Fruit fly (Drosophila melanogaster) whole organism, embryonic: ENCODE data around the gene CG13622.

Experiments
- Antp ChIP-seq: fragments of 200-800 bp; sonication (Bioruptor generic); optimal IDR thresholded peaks from 3 replicates; lab custom pipeline; 2016; ENCODE audit warnings: missing biosample characterization, missing genetic modification characterization
- Atf3 ChIP-seq: fragments of 200-800 bp; sonication (Bioruptor generic); optimal IDR thresholded peaks from 3 replicates; lab custom pipeline; 2016; ENCODE audit warnings: missing biosample characterization, missing genetic modification characterization
- CG10147 ChIP-seq: fragments of 200-800 bp; sonication (Bioruptor generic); optimal IDR thresholded peaks from 2 replicates; lab custom pipeline; 2019; ENCODE audit warnings: missing biosample characterization, mild to moderate bottlenecking, missing genetic modification characterization, moderate library complexity
- CG10431 ChIP-seq: fragments of 200-800 bp; sonication (Bioruptor generic); optimal IDR thresholded peaks from 3 replicates; lab custom pipeline; 2018; ENCODE audit warnings: missing biosample characterization, mild to moderate bottlenecking, missing genetic modification characterization
- CG10565 ChIP-seq: fragments of 200-800 bp; sonication (Bioruptor generic); optimal IDR thresholded peaks from 3 replicates; lab custom pipeline; 2016; ENCODE audit warnings: missing biosample characterization, mild to moderate bottlenecking, missing genetic modification characterization
- CG11560 ChIP-seq: fragments of 200-800 bp; sonication (Bioruptor generic); IDR thresholded peaks from 3 replicates; pipeline ENCODE4 v1.3.6; 2022; ENCODE audit warnings: missing biosample characterization, missing genetic modification characterization
- CG11696 ChIP-seq: fragments of 200-800 bp; sonication (Bioruptor generic); IDR thresholded peaks from 2 replicates; pipeline ENCODE4 v1.3.6; 2022; ENCODE audit warnings: missing biosample characterization, missing genetic modification characterization
- CG12299 ChIP-seq: fragments of 200-800 bp; sonication (Bioruptor generic); optimal IDR thresholded peaks from 2 replicates; lab custom pipeline; 2018; ENCODE audit warnings: missing biosample characterization, mild to moderate bottlenecking, missing genetic modification characterization
- CG12942 ChIP-seq: fragments of 200-800 bp; sonication (Bioruptor generic); optimal IDR thresholded peaks from 3 replicates; lab custom pipeline; 2016; ENCODE audit warnings: missing biosample characterization, missing genetic modification characterization
- CG13287 ChIP-seq: fragments of 200-800 bp; sonication (Bioruptor generic); IDR thresholded peaks from 2 replicates; pipeline ENCODE4 v1.3.6; 2022; ENCODE audit warnings: missing biosample characterization, missing genetic modification characterization; ENCODE audit not compliant: partially characterized antibody
- CG13296 ChIP-seq: fragments of 200-800 bp; sonication (Bioruptor generic); optimal IDR thresholded peaks from 3 replicates; lab custom pipeline; 2018; ENCODE audit warnings: missing biosample characterization, mild to moderate bottlenecking, missing genetic modification characterization
- CG13624 ChIP-seq: fragments of 200-800 bp; sonication (Bioruptor generic); optimal IDR thresholded peaks from 2 replicates; lab custom pipeline; 2016; ENCODE audit warnings: missing biosample characterization, missing genetic modification characterization
- CG15011 ChIP-seq: fragments of 200-800 bp; sonication (Bioruptor generic); optimal IDR thresholded peaks from 3 replicates; lab custom pipeline; 2018; ENCODE audit warnings: missing biosample characterization, mild to moderate bottlenecking, missing genetic modification characterization
- CG18476 ChIP-seq: fragments of 200-800 bp; sonication (Bioruptor generic); optimal IDR thresholded peaks from 2 replicates; lab custom pipeline; 2016; ENCODE audit warnings: missing biosample characterization, mild to moderate bottlenecking, missing genetic modification characterization
- CG2199 ChIP-seq: fragments of 200-800 bp; sonication (Bioruptor generic); IDR thresholded peaks from 3 replicates; pipeline ENCODE4 v1.3.6; 2022; ENCODE audit warnings: missing biosample characterization, missing genetic modification characterization
- CG31441 ChIP-seq: fragments of 200-800 bp; sonication (Bioruptor generic); IDR thresholded peaks from 2 replicates; pipeline ENCODE4 v1.3.6; 2022; ENCODE audit warnings: missing biosample characterization, missing genetic modification characterization
- CG42726 ChIP-seq: fragments of 200-800 bp; sonication (Bioruptor generic); IDR thresholded peaks from 2 replicates; pipeline ENCODE4 v1.3.6; 2022; ENCODE audit warnings: missing biosample characterization, missing genetic modification characterization; ENCODE audit not compliant: partially characterized antibody
- CG5245 ChIP-seq: fragments of 200-800 bp; sonication (Bioruptor generic); optimal IDR thresholded peaks from 3 replicates; lab custom pipeline; 2016; ENCODE audit warnings: missing biosample characterization, missing genetic modification characterization
- CG7556 ChIP-seq: fragments of 200-800 bp; sonication (Bioruptor generic); optimal IDR thresholded peaks from 2 replicates; lab custom pipeline; 2017; ENCODE audit warnings: missing biosample characterization, mild to moderate bottlenecking, missing genetic modification characterization
- CG7745 ChIP-seq: fragments of 200-800 bp; sonication (Bioruptor generic); optimal IDR thresholded peaks from 2 replicates; lab custom pipeline; 2018; ENCODE audit warnings: missing biosample characterization, mild to moderate bottlenecking, missing genetic modification characterization, moderate library complexity
- CG7928 ChIP-seq: fragments of 200-800 bp; sonication (Bioruptor generic); optimal IDR thresholded peaks from 2 replicates; lab custom pipeline; 2017; ENCODE audit warnings: missing biosample characterization, mild to moderate bottlenecking, missing genetic modification characterization
- CG8290 ChIP-seq, 3 experiments: fragments of 200-800 bp; sonication (Bioruptor generic); optimal IDR thresholded peaks; 2 replicates each; lab custom pipeline; 2016 to 2019; ENCODE audit warnings: missing biosample characterization in 3 of 3, missing genetic modification characterization in 3 of 3, mild to moderate bottlenecking in 2 of 3, moderate library complexity in 1 of 3
- CkIIα-i1 ChIP-seq: fragments of 200-800 bp; sonication (Bioruptor generic); IDR thresholded peaks from 2 replicates; pipeline ENCODE4 v1.3.6; 2022; ENCODE audit warnings: missing biosample characterization, missing genetic modification characterization
- Dp ChIP-seq: fragments of 200-800 bp; sonication (Bioruptor generic); optimal IDR thresholded peaks from 2 replicates; lab custom pipeline; 2018; ENCODE audit warnings: missing biosample characterization, mild to moderate bottlenecking, missing genetic modification characterization, moderate library complexity
- Drgx ChIP-seq: fragments of 200-800 bp; sonication (Bioruptor generic); IDR thresholded peaks from 2 replicates; pipeline ENCODE4 v1.3.6; 2022; ENCODE audit warnings: missing biosample characterization, missing genetic modification characterization
- Hey ChIP-seq: fragments of 200-800 bp; sonication (Bioruptor generic); optimal IDR thresholded peaks from 3 replicates; lab custom pipeline; 2018; ENCODE audit warnings: missing biosample characterization, mild to moderate bottlenecking, missing genetic modification characterization
- Kr ChIP-seq: fragments of 200-800 bp; sonication (Bioruptor generic); optimal IDR thresholded peaks from 2 replicates; lab custom pipeline; 2017; ENCODE audit warnings: missing biosample characterization, mild to moderate bottlenecking, missing genetic modification characterization
- Mad ChIP-seq: fragments of 200-800 bp; sonication (Bioruptor generic); optimal IDR thresholded peaks from 2 replicates; lab custom pipeline; 2016; ENCODE audit warnings: missing biosample characterization, missing genetic modification characterization
- Neu2 ChIP-seq: fragments of 200-800 bp; sonication (Bioruptor generic); optimal IDR thresholded peaks from 3 replicates; lab custom pipeline; 2016; ENCODE audit warnings: missing biosample characterization, missing genetic modification characterization, borderline replicate concordance
- Side ChIP-seq: fragments of 200-800 bp; sonication (Bioruptor generic); optimal IDR thresholded peaks from 2 replicates; lab custom pipeline; 2016; ENCODE audit warnings: missing biosample characterization, missing genetic modification characterization
- aop ChIP-seq: fragments of 200-800 bp; sonication (Bioruptor generic); IDR thresholded peaks from 2 replicates; pipeline ENCODE4 v1.3.6; 2022; ENCODE audit warnings: missing biosample characterization, missing genetic modification characterization
- br ChIP-seq: fragments of >200 bp; optimal IDR thresholded peaks from 2 replicates; lab custom pipeline; 2017
- cad ChIP-seq: fragments of >200 bp; optimal IDR thresholded peaks from 2 replicates; lab custom pipeline; 2017; ENCODE audit warnings: missing biosample characterization, missing genetic modification characterization
- chinmo ChIP-seq: fragments of 200-800 bp; sonication (Bioruptor generic); IDR thresholded peaks from 4 replicates; pipeline ENCODE4 v1.3.6; 2022; ENCODE audit warnings: missing biosample characterization, missing genetic modification characterization; ENCODE audit not compliant: partially characterized antibody
- crp ChIP-seq, 2 experiments: fragments of 200-800 bp; sonication (Bioruptor generic); optimal IDR thresholded peaks; 2 replicates in 1 of 2; 3 replicates in 1 of 2; lab custom pipeline; 2017; ENCODE audit warnings: missing biosample characterization in 2 of 2, missing genetic modification characterization in 2 of 2, mild to moderate bottlenecking in 1 of 2, moderate library complexity in 1 of 2
- da ChIP-seq: fragments of 200-800 bp; sonication (Bioruptor generic); optimal IDR thresholded peaks from 2 replicates; lab custom pipeline; 2016; ENCODE audit warnings: missing biosample characterization, missing genetic modification characterization
- dati ChIP-seq: fragments of 200-800 bp; sonication (Bioruptor generic); IDR thresholded peaks from 2 replicates; pipeline ENCODE4 v1.3.6; 2022; ENCODE audit warnings: missing biosample characterization, missing genetic modification characterization
- dimm ChIP-seq: fragments of 200-800 bp; sonication (Bioruptor generic); IDR thresholded peaks from 2 replicates; pipeline ENCODE4 v1.3.6; 2022; ENCODE audit warnings: missing biosample characterization, missing genetic modification characterization
- hkb ChIP-seq, 2 experiments: fragments of 200-800 bp in 1 of 2; fragments of >200 bp in 1 of 2; sonication (Bioruptor generic) in 1 of 2; IDR thresholded peaks in 1 of 2; optimal IDR thresholded peaks in 1 of 2; 2 replicates each; pipeline versions ENCODE4 v1.3.6 to Lab custom; 2017 to 2022; ENCODE audit warnings: missing biosample characterization in 1 of 2, missing genetic modification characterization in 1 of 2
- hth ChIP-seq: fragments of >200 bp; optimal IDR thresholded peaks from 2 replicates; lab custom pipeline; 2017; ENCODE audit warnings: inconsistent platforms
- insv ChIP-seq, 2 experiments: fragments of 200-800 bp; sonication (Bioruptor generic); optimal IDR thresholded peaks; 3 replicates each; lab custom pipeline; 2016 to 2018; ENCODE audit warnings: missing biosample characterization in 2 of 2, missing genetic modification characterization in 2 of 2
- odd ChIP-seq: fragments of 200-800 bp; sonication (Bioruptor generic); optimal IDR thresholded peaks from 2 replicates; lab custom pipeline; 2017; ENCODE audit warnings: missing biosample characterization, mild to moderate bottlenecking, missing genetic modification characterization
- org-1 ChIP-seq: fragments of 200-800 bp; sonication (Bioruptor generic); optimal IDR thresholded peaks from 2 replicates; lab custom pipeline; 2017; ENCODE audit warnings: missing biosample characterization, missing genetic modification characterization
- psq ChIP-seq: fragments of 200-800 bp; sonication (Bioruptor generic); optimal IDR thresholded peaks from 2 replicates; lab custom pipeline; 2017; ENCODE audit warnings: missing biosample characterization, missing genetic modification characterization
- pum ChIP-seq: fragments of 200-800 bp; sonication (Bioruptor generic); optimal IDR thresholded peaks from 2 replicates; lab custom pipeline; 2016; ENCODE audit warnings: missing biosample characterization, missing genetic modification characterization
- sc ChIP-seq, 3 experiments: fragments of >200 bp in 2 of 3; fragments of 200-800 bp in 1 of 3; sonication (Bioruptor generic) in 1 of 3; optimal IDR thresholded peaks; 2 replicates in 2 of 3; 3 replicates in 1 of 3; lab custom pipeline; 2017; ENCODE audit warnings: mild to moderate bottlenecking in 1 of 3, missing biosample characterization in 1 of 3, missing genetic modification characterization in 1 of 3, missing genetic modification reagents in 1 of 3
- schlank ChIP-seq: fragments of 200-800 bp; sonication (Bioruptor generic); optimal IDR thresholded peaks from 2 replicates; lab custom pipeline; 2018; ENCODE audit warnings: missing biosample characterization, mild to moderate bottlenecking, missing genetic modification characterization
- sens ChIP-seq: fragments of 200-800 bp; sonication (Bioruptor generic); peaks from one replicate; lab custom pipeline; 2016; ENCODE audit warnings: missing biosample characterization, missing genetic modification characterization
- seq ChIP-seq: fragments of 200-800 bp; sonication (Bioruptor generic); IDR thresholded peaks from 2 replicates; pipeline ENCODE4 v1.3.6; 2022; ENCODE audit warnings: missing biosample characterization, missing genetic modification characterization
- sqz ChIP-seq: fragments of 200-800 bp; sonication (Bioruptor generic); optimal IDR thresholded peaks from 3 replicates; lab custom pipeline; 2018; ENCODE audit warnings: missing biosample characterization, mild to moderate bottlenecking, missing genetic modification characterization
- vnd ChIP-seq: fragments of 200-800 bp; sonication (Bioruptor generic); IDR thresholded peaks from 3 replicates; pipeline ENCODE4 v1.3.6; 2022; ENCODE audit warnings: missing biosample characterization, missing genetic modification characterization; ENCODE audit not compliant: partially characterized antibody

CG13622 gene

DNA sequence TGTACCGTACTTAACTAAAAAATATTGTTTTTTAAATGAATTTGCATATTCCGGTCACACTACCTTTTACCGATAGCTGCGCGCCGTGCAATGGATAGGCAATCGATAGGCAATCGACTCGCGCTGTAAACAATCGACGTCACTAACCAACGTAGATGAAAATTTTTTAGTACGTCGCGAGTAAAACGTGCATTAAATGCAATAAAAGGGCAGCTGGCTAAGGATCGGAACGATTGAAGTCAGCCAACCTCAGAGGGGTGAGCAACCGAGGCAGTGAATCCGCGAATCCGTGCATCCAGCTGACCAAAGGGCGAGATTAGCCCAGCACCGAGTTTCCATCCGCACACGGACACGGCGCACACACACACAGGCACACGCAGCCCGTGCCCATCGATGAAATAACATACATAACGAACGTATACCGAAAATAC is 5.3 kb downstream of the CG13622 start, which contains the start of gene Pp1alpha-96A (continued):
- TF ChIP-seq Atf3 (GFP tag; lab: Kevin White, UChicago) (no peak), crp (GFP tag; optimal IDR thresholded peaks at IDR 0.05; lab: Kevin White, UChicago) (peak in 1 of 2 experiments; percentile 59), insv (GFP tag; optimal IDR thresholded peaks at IDR 0.05; lab: Kevin White, UChicago) (no peak), CG13287 (GFP tag; lab: Robert Waterston, UW) (peak; percentile 91), Kr (no peak), Mad (GFP tag; lab: Kevin White, UChicago) (peak; percentile 21), sqz (no peak), CG7556 (GFP tag; lab: Kevin White, UChicago) (no peak), CG18476 (GFP tag; lab: Kevin White, UChicago) (no peak), Drgx (no peak), CG10147 (GFP tag; lab: Kevin White, UChicago) (peak; percentile 13), vnd (peak; percentile 85), CG12299 (no peak), CG15011 (no peak), br (lab: Kevin White, UChicago) (no peak), CkIIα-i1 (GFP tag; lab: Robert Waterston, UW) (no peak), cad (GFP tag; lab: Kevin White, UChicago) (no peak), CG10565 (GFP tag; lab: Kevin White, UChicago) (no peak), CG7745 (tag; lab: Kevin White, UChicago) (no peak), chinmo (peak; percentile 55; the same call in 1 of the 4 replicates), CG2199 (no peak), dati (GFP tag; lab: Robert Waterston, UW) (no peak), CG7928 (GFP tag; lab: Kevin White, UChicago) (no peak), dimm (GFP tag; lab: Robert Waterston, UW) (no peak), CG5245 (GFP tag; lab: Kevin White, UChicago) (no peak), hth (lab: Kevin White, UChicago) (no peak), CG31441 (GFP tag; lab: Robert Waterston, UW) (no peak), CG12942 (no peak), CG11696 (GFP tag; lab: Robert Waterston, UW) (no peak), CG11560 (tag; lab: Robert Waterston, UW) (no peak), psq (no peak), odd (GFP tag; lab: Kevin White, UChicago) (no peak), CG8290 (GFP tag; optimal IDR thresholded peaks at IDR 0.05; lab: Kevin White, UChicago) (no peak), CG8290 (tag; optimal IDR thresholded peaks at IDR 0.05; lab: Kevin White, UChicago) (no peak), org-1 (no peak), Dp (GFP tag; lab: Kevin White, UChicago) (peak; percentile 78), pum (GFP tag; lab: Kevin White, UChicago) (no peak), Hey (no peak), sens (GFP tag; lab: Kevin White, UChicago) (peak; percentile 45), sc (optimal IDR thresholded peaks at IDR 0.05; lab: Kevin White, UChicago) (no peak), sc (GFP tag; optimal IDR thresholded peaks at IDR 0.05; lab: Kevin White, UChicago) (no peak), da (GFP tag; lab: Kevin White, UChicago) (no peak), CG42726 (peak; percentile 87), seq (no peak), schlank (no peak), Side (GFP tag; lab: Kevin White, UChicago) (no peak), CG13296 (GFP tag; lab: Kevin White, UChicago) (no peak), hkb (optimal IDR thresholded peaks at IDR 0.05; lab: Kevin White, UChicago) (no peak), hkb (GFP tag; IDR thresholded peaks at IDR 0.05; lab: Robert Waterston, UW) (no peak), Antp (GFP tag; lab: Kevin White, UChicago) (no peak), aop (GFP tag; lab: Robert Waterston, UW) (no peak), CG10431 (GFP tag; lab: Kevin White, UChicago) (no peak), Neu2 (GFP tag; lab: Kevin White, UChicago) (peak; percentile 85), CG13624 (GFP tag; lab: Kevin White, UChicago) (peak; percentile 67)
